Fruit fly (Drosophila melanogaster): ENCODE measurements around the gene CG5866.

Gene CG5866

dm6 chr3R:17401289-17401752 is 14.2 kb upstream of the CG5866 start:
- no peak for TF ChIP-seq Hr39 (optimal IDR thresholded peaks at IDR 0.05)
- TF ChIP-seq CG14965 (GFP tag; optimal IDR thresholded peaks at IDR 0.05; ENCODE audit: borderline replicate concordance), result no peak
- TF ChIP-seq btn (GFP tag; optimal IDR thresholded peaks at IDR 0.05), result no peak
- TF ChIP-seq zfh1 (GFP tag; IDR thresholded peaks at IDR 0.05), result no peak
- no peak for TF ChIP-seq nerfin-1 (tag; optimal IDR thresholded peaks at IDR 0.05)
- TF ChIP-seq cwo (GFP tag; optimal IDR thresholded peaks at IDR 0.05), result no peak
- no peak for TF ChIP-seq disco-r (GFP tag; optimal IDR thresholded peaks at IDR 0.05)
- TF ChIP-seq CG7556 (GFP tag; optimal IDR thresholded peaks at IDR 0.05), result peak; percentile 13
- no peak for TF ChIP-seq Trl (optimal IDR thresholded peaks at IDR 0.05)
- TF ChIP-seq Trl (GFP tag; optimal IDR thresholded peaks at IDR 0.05), result peak; percentile 53
- peak; percentile 17; the same call in 1 of the 2 replicates for TF ChIP-seq Xrp1 (GFP tag; IDR thresholded peaks at IDR 0.05)
- TF ChIP-seq gro (GFP tag; optimal IDR thresholded peaks at IDR 0.05), result peak; percentile 51
- peak in 1 of 2 experiments; percentile 12 for TF ChIP-seq bsh (GFP tag; optimal IDR thresholded peaks at IDR 0.05)
- peak; percentile 51; the same call in 2 of the 3 replicates for TF ChIP-seq so (GFP tag; IDR thresholded peaks at IDR 0.05)
- peak; percentile 61 to 70 for TF ChIP-seq dpn (GFP tag; optimal IDR thresholded peaks at IDR 0.05)
- TF ChIP-seq Hey (tag; optimal IDR thresholded peaks at IDR 0.05), result no peak
- peak; percentile 77 for TF ChIP-seq tna (GFP tag; IDR thresholded peaks at IDR 0.05; ENCODE audit: partially characterized antibody)
- no peak for TF ChIP-seq p53 (GFP tag; optimal IDR thresholded peaks at IDR 0.05)
- TF ChIP-seq row (GFP tag; IDR thresholded peaks at IDR 0.05), result peak; percentile 82
- TF ChIP-seq kni (GFP tag; optimal IDR thresholded peaks at IDR 0.05), result no peak
- no peak for TF ChIP-seq hkb (optimal IDR thresholded peaks at IDR 0.05)
- TF ChIP-seq hkb (GFP tag; IDR thresholded peaks at IDR 0.05), result 0 out of 2 replicates have a peak, but pooled peaks have one; percentile 36
- TF ChIP-seq CG6175 (GFP tag; IDR thresholded peaks at IDR 0.05), result no peak
- TF ChIP-seq CG12236 (GFP tag; optimal IDR thresholded peaks at IDR 0.05), result peak; percentile 8
- no peak for TF ChIP-seq CG1529 (GFP tag; optimal IDR thresholded peaks at IDR 0.05)
- TF ChIP-seq Bdp1 (GFP tag; optimal IDR thresholded peaks at IDR 0.05), result peak; percentile 26
- peak; percentile 68; the same call in 2 of the 3 replicates for TF ChIP-seq Dbx (GFP tag; IDR thresholded peaks at IDR 0.05)
- TF ChIP-seq Dip3 (GFP tag; optimal IDR thresholded peaks at IDR 0.05), result peak; percentile 64
- no peak; the same call in 1 of the 2 replicates for TF ChIP-seq CG10366 (GFP tag; IDR thresholded peaks at IDR 0.05)
- peak; percentile 36 for TF ChIP-seq CG15601 (tag; optimal IDR thresholded peaks at IDR 0.05)
- peak; percentile 63; the same call in 1 of the 2 replicates for TF ChIP-seq sna (GFP tag; IDR thresholded peaks at IDR 0.05; ENCODE audit: partially characterized antibody)
- TF ChIP-seq oc (tag; optimal IDR thresholded peaks at IDR 0.05), result no peak
- TF ChIP-seq bab2 (GFP tag; optimal IDR thresholded peaks at IDR 0.05), result peak; percentile 37
- peak; percentile 92 for TF ChIP-seq Dref (GFP tag; IDR thresholded peaks at IDR 0.05)
- TF ChIP-seq Myb (GFP tag; optimal IDR thresholded peaks at IDR 0.05), result peak; percentile 49
- TF ChIP-seq jumu (GFP tag; optimal IDR thresholded peaks at IDR 0.05), result peak; percentile 42
- peak; percentile 45 for TF ChIP-seq CG3995 (GFP tag; optimal IDR thresholded peaks at IDR 0.05)
- peak; percentile 30 for TF ChIP-seq kay (GFP tag; optimal IDR thresholded peaks at IDR 0.05)
- TF ChIP-seq CG34422 (GFP tag; IDR thresholded peaks at IDR 0.05), result 0 out of 3 replicates have a peak, but pooled peaks have one; percentile 32
- peak; percentile 75 for TF ChIP-seq Dek (tag; optimal IDR thresholded peaks at IDR 0.05)
- TF ChIP-seq Xbp1 (GFP tag; optimal IDR thresholded peaks at IDR 0.05), result peak; percentile 72
- no peak for TF ChIP-seq CG4424 (GFP tag; optimal IDR thresholded peaks at IDR 0.05)
- no peak for TF ChIP-seq CG11696 (GFP tag; IDR thresholded peaks at IDR 0.05)
- peak; percentile 75 for TF ChIP-seq CG12391 (tag; optimal IDR thresholded peaks at IDR 0.05)
- peak; percentile 63; the same call in 1 of the 3 replicates for TF ChIP-seq zen2 (GFP tag; IDR thresholded peaks at IDR 0.05; ENCODE audit: partially characterized antibody)
- no peak for TF ChIP-seq sim (GFP tag; IDR thresholded peaks at IDR 0.05)
- TF ChIP-seq repo (GFP tag; optimal IDR thresholded peaks at IDR 0.05), result no peak
- TF ChIP-seq phol (tag; optimal IDR thresholded peaks at IDR 0.05), result peak; percentile 34
- TF ChIP-seq grau (tag; optimal IDR thresholded peaks at IDR 0.05), result peak; percentile 64
- TF ChIP-seq Gsc (GFP tag; IDR thresholded peaks at IDR 0.05), result no peak
- TF ChIP-seq CG14014 (GFP tag; IDR thresholded peaks at IDR 0.05), result no peak
- peak; percentile 82 for TF ChIP-seq Hsf (GFP tag; optimal IDR thresholded peaks at IDR 0.05)
